Fruit fly (Drosophila melanogaster) whole organism, embryonic: ENCODE data around the gene UBL3.
A peak's percentile ranks its signal among the peaks of the same experiment; 100 is the strongest.

Experiments
- Adf1 ChIP-seq: fragments of 200-800 bp; sonication (Bioruptor generic); IDR thresholded peaks from 2 replicates; pipeline ENCODE4 v1.3.6; 2022; ENCODE audit warnings: missing biosample characterization, missing genetic modification characterization
- BEAF-32 ChIP-seq: fragments of 200-800 bp; sonication (Bioruptor generic); optimal IDR thresholded peaks from 3 replicates; lab custom pipeline; 2017; ENCODE audit warnings: missing biosample characterization, missing genetic modification characterization, mild to moderate bottlenecking, moderate library complexity, missing genetic modification reagents
- Bdp1 ChIP-seq: fragments of 200-800 bp; sonication (Bioruptor generic); optimal IDR thresholded peaks from 3 replicates; lab custom pipeline; 2016; ENCODE audit warnings: missing biosample characterization, missing genetic modification characterization
- CG10147 ChIP-seq: fragments of 200-800 bp; sonication (Bioruptor generic); optimal IDR thresholded peaks from 2 replicates; lab custom pipeline; 2019; ENCODE audit warnings: missing biosample characterization, mild to moderate bottlenecking, missing genetic modification characterization, moderate library complexity
- CG10274 ChIP-seq: fragments of 200-800 bp; sonication (Bioruptor generic); optimal IDR thresholded peaks from 3 replicates; lab custom pipeline; 2017; ENCODE audit warnings: missing biosample characterization, mild to moderate bottlenecking, missing genetic modification characterization
- CG11398 ChIP-seq: fragments of 200-800 bp; sonication (Bioruptor generic); optimal IDR thresholded peaks from 2 replicates; lab custom pipeline; 2016; ENCODE audit warnings: missing biosample characterization, missing genetic modification characterization
- CG12769 ChIP-seq: fragments of 200-800 bp; sonication (Bioruptor generic); optimal IDR thresholded peaks from 2 replicates; lab custom pipeline; 2019; ENCODE audit warnings: missing biosample characterization, mild to moderate bottlenecking, missing genetic modification characterization, moderate library complexity
- CG13287 ChIP-seq: fragments of 200-800 bp; sonication (Bioruptor generic); IDR thresholded peaks from 2 replicates; pipeline ENCODE4 v1.3.6; 2022; ENCODE audit warnings: missing biosample characterization, missing genetic modification characterization; ENCODE audit not compliant: partially characterized antibody
- CG13424 ChIP-seq: fragments of 200-800 bp; sonication (Bioruptor generic); optimal IDR thresholded peaks from 2 replicates; lab custom pipeline; 2019; ENCODE audit warnings: missing biosample characterization, mild to moderate bottlenecking, missing genetic modification characterization, moderate library complexity
- CG14014 ChIP-seq: fragments of 200-800 bp; sonication (Bioruptor generic); IDR thresholded peaks from 2 replicates; pipeline ENCODE4 v1.3.6; 2022; ENCODE audit warnings: missing biosample characterization, missing genetic modification characterization
- CG14441 ChIP-seq: fragments of 200-800 bp; sonication (Bioruptor generic); IDR thresholded peaks from 2 replicates; pipeline ENCODE4 v1.3.6; 2022; ENCODE audit warnings: missing biosample characterization, missing genetic modification characterization
- CG14860 ChIP-seq: fragments of 200-800 bp; sonication (Bioruptor generic); IDR thresholded peaks from 3 replicates; pipeline ENCODE4 v1.3.6; 2022; ENCODE audit warnings: missing biosample characterization, missing genetic modification characterization; ENCODE audit not compliant: partially characterized antibody
- CG15479 ChIP-seq: fragments of 200-800 bp; sonication (Bioruptor generic); optimal IDR thresholded peaks from 3 replicates; lab custom pipeline; 2019; ENCODE audit warnings: missing biosample characterization, mild to moderate bottlenecking, missing genetic modification characterization, moderate library complexity
- CG15601 ChIP-seq: fragments of 200-800 bp; sonication (Bioruptor generic); optimal IDR thresholded peaks from 3 replicates; lab custom pipeline; 2019; ENCODE audit warnings: missing biosample characterization, mild to moderate bottlenecking, missing genetic modification characterization, moderate library complexity
- CG16813 ChIP-seq: fragments of 200-800 bp; sonication (Bioruptor generic); IDR thresholded peaks from 3 replicates; pipeline ENCODE4 v1.3.6; 2022; ENCODE audit warnings: missing biosample characterization, missing genetic modification characterization; ENCODE audit not compliant: partially characterized antibody
- CG17568 ChIP-seq: fragments of 200-800 bp; sonication (Bioruptor generic); optimal IDR thresholded peaks from 2 replicates; lab custom pipeline; 2018; ENCODE audit warnings: missing biosample characterization, mild to moderate bottlenecking, missing genetic modification characterization, moderate library complexity
- CG2116 ChIP-seq: fragments of 200-800 bp; sonication (Bioruptor generic); optimal IDR thresholded peaks from 3 replicates; lab custom pipeline; 2018; ENCODE audit warnings: missing biosample characterization, mild to moderate bottlenecking, missing genetic modification characterization
- CG2129 ChIP-seq: fragments of 200-800 bp; sonication (Bioruptor generic); IDR thresholded peaks from 2 replicates; pipeline ENCODE4 v1.3.6; 2022; ENCODE audit warnings: missing biosample characterization, missing genetic modification characterization; ENCODE audit not compliant: partially characterized antibody
- CG30431 ChIP-seq: fragments of 200-800 bp; sonication (Bioruptor generic); optimal IDR thresholded peaks from 2 replicates; lab custom pipeline; 2017; ENCODE audit warnings: missing biosample characterization, missing genetic modification characterization
- CG7372 ChIP-seq: fragments of 200-800 bp; sonication (Bioruptor generic); IDR thresholded peaks from 2 replicates; pipeline ENCODE4 v1.3.6; 2022; ENCODE audit warnings: missing biosample characterization, missing genetic modification characterization
- CG7963 ChIP-seq: fragments of 200-800 bp; sonication (Bioruptor generic); IDR thresholded peaks from 3 replicates; pipeline ENCODE4 v1.3.6; 2022; ENCODE audit warnings: missing biosample characterization, missing genetic modification characterization; ENCODE audit not compliant: partially characterized antibody
- CG8089 ChIP-seq: fragments of 200-800 bp; sonication (Bioruptor generic); optimal IDR thresholded peaks from 3 replicates; lab custom pipeline; 2016; ENCODE audit warnings: missing biosample characterization, missing genetic modification characterization
- CG8290 ChIP-seq, 3 experiments: fragments of 200-800 bp; sonication (Bioruptor generic); optimal IDR thresholded peaks; 2 replicates each; lab custom pipeline; 2016 to 2019; ENCODE audit warnings: missing biosample characterization in 3 of 3, missing genetic modification characterization in 3 of 3, mild to moderate bottlenecking in 2 of 3, moderate library complexity in 1 of 3
- CTCF ChIP-seq: fragments of 200-800 bp; sonication (Bioruptor generic); optimal IDR thresholded peaks from 2 replicates; lab custom pipeline; 2017; ENCODE audit warnings: missing biosample characterization, mild to moderate bottlenecking, missing genetic modification characterization, moderate library complexity
- HHEX ChIP-seq: fragments of 200-800 bp; sonication (Bioruptor generic); optimal IDR thresholded peaks from 3 replicates; lab custom pipeline; 2017; ENCODE audit warnings: missing biosample characterization, mild to moderate bottlenecking, missing genetic modification characterization, missing genetic modification reagents
- Lim3 ChIP-seq: fragments of 200-800 bp; sonication (Bioruptor generic); IDR thresholded peaks from 2 replicates; pipeline ENCODE4 v1.3.6; 2022; ENCODE audit warnings: missing biosample characterization, missing genetic modification characterization
- MTF-1 ChIP-seq: fragments of 200-800 bp; sonication (Bioruptor generic); optimal IDR thresholded peaks from 2 replicates; lab custom pipeline; 2018; ENCODE audit warnings: missing biosample characterization, mild to moderate bottlenecking, missing genetic modification characterization, borderline replicate concordance
- Six4 ChIP-seq: fragments of 200-800 bp; sonication (Bioruptor generic); optimal IDR thresholded peaks from 2 replicates; lab custom pipeline; 2016; ENCODE audit warnings: missing biosample characterization, missing genetic modification characterization
- Sox102F ChIP-seq: fragments of 200-800 bp; sonication (Bioruptor generic); optimal IDR thresholded peaks from 2 replicates; lab custom pipeline; 2018; ENCODE audit warnings: missing biosample characterization, mild to moderate bottlenecking, missing genetic modification characterization, moderate library complexity
- Sry-β ChIP-seq: fragments of 200-800 bp; sonication (Bioruptor generic); optimal IDR thresholded peaks from 2 replicates; lab custom pipeline; 2018; ENCODE audit warnings: missing biosample characterization, mild to moderate bottlenecking, missing genetic modification characterization, moderate library complexity
- Usf ChIP-seq: fragments of 200-800 bp; sonication (Bioruptor generic); optimal IDR thresholded peaks from 2 replicates; lab custom pipeline; 2017; ENCODE audit warnings: missing genotype, missing biosample characterization, missing genetic modification characterization
- amos ChIP-seq: fragments of 200-800 bp; sonication (Bioruptor generic); IDR thresholded peaks from 2 replicates; pipeline ENCODE4 v1.3.6; 2022; ENCODE audit warnings: missing biosample characterization, missing genetic modification characterization; ENCODE audit not compliant: partially characterized antibody
- ash1 ChIP-seq: fragments of 200-800 bp; sonication (Bioruptor generic); optimal IDR thresholded peaks from 2 replicates; lab custom pipeline; 2018; ENCODE audit warnings: missing biosample characterization, mild to moderate bottlenecking, missing genetic modification characterization
- ato ChIP-seq: fragments of 200-800 bp; sonication (Bioruptor generic); IDR thresholded peaks from 2 replicates; pipeline ENCODE4 v1.3.6; 2022; ENCODE audit warnings: missing biosample characterization, missing genetic modification characterization; ENCODE audit not compliant: partially characterized antibody
- bbx ChIP-seq: fragments of 200-800 bp; sonication (Bioruptor generic); IDR thresholded peaks from 2 replicates; pipeline ENCODE4 v1.3.6; 2022; ENCODE audit warnings: missing biosample characterization, missing genetic modification characterization; ENCODE audit not compliant: partially characterized antibody
- dysf ChIP-seq: fragments of 200-800 bp; sonication (Bioruptor generic); IDR thresholded peaks from 3 replicates; pipeline ENCODE4 v1.3.6; 2022; ENCODE audit warnings: missing biosample characterization, missing genetic modification characterization
- gcm ChIP-seq: fragments of 200-800 bp; sonication (Bioruptor generic); optimal IDR thresholded peaks from 2 replicates; lab custom pipeline; 2019; ENCODE audit warnings: missing biosample characterization, mild to moderate bottlenecking, missing genetic modification characterization, moderate library complexity
- mld ChIP-seq: fragments of 200-800 bp; sonication (Bioruptor generic); IDR thresholded peaks from 3 replicates; pipeline ENCODE4 v1.3.6; 2022; ENCODE audit warnings: missing biosample characterization, missing genetic modification characterization; ENCODE audit not compliant: partially characterized antibody
- nau ChIP-seq: fragments of 200-800 bp; sonication (Bioruptor generic); optimal IDR thresholded peaks from 3 replicates; lab custom pipeline; 2017; ENCODE audit warnings: missing biosample characterization, mild to moderate bottlenecking, missing genetic modification characterization, missing genetic modification reagents
- psq ChIP-seq: fragments of 200-800 bp; sonication (Bioruptor generic); optimal IDR thresholded peaks from 2 replicates; lab custom pipeline; 2017; ENCODE audit warnings: missing biosample characterization, missing genetic modification characterization
- pzg ChIP-seq: fragments of 200-800 bp; sonication (Bioruptor generic); optimal IDR thresholded peaks from 3 replicates; lab custom pipeline; 2018; ENCODE audit warnings: missing biosample characterization, mild to moderate bottlenecking, missing genetic modification characterization, moderate library complexity
- repo ChIP-seq: fragments of 200-800 bp; sonication (Bioruptor generic); optimal IDR thresholded peaks from 2 replicates; lab custom pipeline; 2016; ENCODE audit warnings: missing biosample characterization, missing genetic modification characterization
- sd ChIP-seq: fragments of 200-800 bp; sonication (Bioruptor generic); optimal IDR thresholded peaks from 3 replicates; lab custom pipeline; 2018; ENCODE audit warnings: missing biosample characterization, mild to moderate bottlenecking, missing genetic modification characterization, moderate library complexity
- sqz ChIP-seq: fragments of 200-800 bp; sonication (Bioruptor generic); optimal IDR thresholded peaks from 3 replicates; lab custom pipeline; 2018; ENCODE audit warnings: missing biosample characterization, mild to moderate bottlenecking, missing genetic modification characterization
- sug ChIP-seq: fragments of 200-800 bp; optimal IDR thresholded peaks from 2 replicates; lab custom pipeline; 2019; ENCODE audit warnings: missing biosample characterization, mild to moderate bottlenecking, missing genetic modification characterization, moderate library complexity
- tap ChIP-seq: fragments of 200-800 bp; optimal IDR thresholded peaks from 3 replicates; lab custom pipeline; 2019; ENCODE audit warnings: missing biosample characterization, mild to moderate bottlenecking, missing genetic modification characterization, moderate library complexity
- tna ChIP-seq: fragments of 200-800 bp; sonication (Bioruptor generic); IDR thresholded peaks from 2 replicates; pipeline ENCODE4 v1.3.6; 2022; ENCODE audit warnings: missing biosample characterization, missing genetic modification characterization; ENCODE audit not compliant: partially characterized antibody
- vnd ChIP-seq: fragments of 200-800 bp; sonication (Bioruptor generic); IDR thresholded peaks from 3 replicates; pipeline ENCODE4 v1.3.6; 2022; ENCODE audit warnings: missing biosample characterization, missing genetic modification characterization; ENCODE audit not compliant: partially characterized antibody
- zfh1 ChIP-seq: fragments of 200-800 bp; sonication (Bioruptor generic); IDR thresholded peaks from 3 replicates; pipeline ENCODE4 v1.3.6; 2022; ENCODE audit warnings: missing biosample characterization, missing genetic modification characterization

Gene UBL3

dm6 chrX:15859869-15860268, 6.9 kb upstream of the UBL3 start, which contains the start of gene Gbeta13F (continued):
- TF ChIP-seq CG10274 (GFP tag; lab: Kevin White, UChicago) (no peak), CG2116 (peak; percentile 96), CG14014 (GFP tag; lab: Robert Waterston, UW) (no peak), CG11398 (GFP tag; lab: Kevin White, UChicago) (no peak), CG14860 (GFP tag; lab: Robert Waterston, UW) (peak; percentile 37; the same call in 1 of the 3 replicates), CG10147 (no peak), mld (GFP tag; lab: Robert Waterston, UW) (peak; percentile 66; the same call in 1 of the 3 replicates), CG12769 (tag; lab: Kevin White, UChicago) (no peak), CG8290 (GFP tag; optimal IDR thresholded peaks at IDR 0.05; lab: Kevin White, UChicago) (no peak), CG8290 (tag; optimal IDR thresholded peaks at IDR 0.05; lab: Kevin White, UChicago) (peak in 1 of 2 experiments; percentile 66), CG15601 (tag; lab: Kevin White, UChicago) (no peak), Usf (no peak), CG2129 (GFP tag; lab: Robert Waterston, UW) (no peak; the same call in none of the 2 replicates), CG13424 (tag; lab: Kevin White, UChicago) (no peak), CG14441 (GFP tag; lab: Robert Waterston, UW) (peak; percentile 19; the same call in 1 of the 2 replicates), CG7963 (GFP tag; lab: Robert Waterston, UW) (peak; percentile 48; the same call in 2 of the 3 replicates), Six4 (no peak), gcm (GFP tag; lab: Kevin White, UChicago) (no peak), zfh1 (no peak), MTF-1 (GFP tag; lab: Kevin White, UChicago) (no peak), ato (peak; percentile 50; the same call in 1 of the 2 replicates), Sox102F (no peak), CG15479 (GFP tag; lab: Kevin White, UChicago) (no peak), tna (GFP tag; lab: Robert Waterston, UW) (no peak), repo (no peak), Bdp1 (no peak), dysf (no peak), CG17568 (GFP tag; lab: Kevin White, UChicago) (no peak), sqz (GFP tag; lab: Kevin White, UChicago) (no peak), bbx (GFP tag; lab: Robert Waterston, UW) (peak; percentile 79), CG8089 (GFP tag; lab: Kevin White, UChicago) (no peak), amos (peak; percentile 78; the same call in 1 of the 2 replicates), ash1 (GFP tag; lab: Kevin White, UChicago) (no peak), Adf1 (no peak), HHEX (GFP tag; lab: Kevin White, UChicago) (no peak), vnd (GFP tag; lab: Robert Waterston, UW) (peak; percentile 55; the same call in 2 of the 3 replicates), psq (GFP tag; lab: Kevin White, UChicago) (no peak), tap (tag; lab: Kevin White, UChicago) (no peak), CG7372 (GFP tag; lab: Robert Waterston, UW) (no peak), CTCF (GFP tag; lab: Kevin White, UChicago) (no peak), sd (no peak), pzg (peak; percentile 51), CG16813 (GFP tag; lab: Robert Waterston, UW) (peak; percentile 73), CG13287 (GFP tag; lab: Robert Waterston, UW) (no peak), CG30431 (GFP tag; lab: Kevin White, UChicago) (no peak), Lim3 (no peak), nau (GFP tag; lab: Kevin White, UChicago) (no peak), BEAF-32 (GFP tag; lab: Kevin White, UChicago) (peak; percentile 70), sug (tag; lab: Kevin White, UChicago) (no peak), Sry-β (GFP tag; lab: Kevin White, UChicago) (no peak)
